Fruit fly (Drosophila melanogaster) Kc167 (cell line): ENCODE results near the gene CG34427.

Experiments
- Myc ChIP-seq: fragments of >200 bp; optimal IDR thresholded peaks from 2 replicates; lab custom pipeline; 2017; ENCODE audit warnings: missing external identifiers
- Sin3A ChIP-seq: fragments of >200 bp; optimal IDR thresholded peaks from 2 replicates; lab custom pipeline; 2018; ENCODE audit warnings: missing external identifiers
- h ChIP-seq: fragments of >200 bp; optimal IDR thresholded peaks from 3 replicates; lab custom pipeline; 2018; ENCODE audit warnings: missing external identifiers
- insv ChIP-seq: fragments of >200 bp; optimal IDR thresholded peaks from 3 replicates; lab custom pipeline; 2018; ENCODE audit warnings: missing external identifiers
- psq ChIP-seq: fragments of >200 bp; optimal IDR thresholded peaks from 2 replicates; lab custom pipeline; 2017; ENCODE audit warnings: missing external identifiers
- ttk ChIP-seq: sonication (Bioruptor generic); optimal IDR thresholded peaks from 2 replicates; lab custom pipeline; 2017; ENCODE audit warnings: missing external identifiers

The CG34427 gene

DNA sequence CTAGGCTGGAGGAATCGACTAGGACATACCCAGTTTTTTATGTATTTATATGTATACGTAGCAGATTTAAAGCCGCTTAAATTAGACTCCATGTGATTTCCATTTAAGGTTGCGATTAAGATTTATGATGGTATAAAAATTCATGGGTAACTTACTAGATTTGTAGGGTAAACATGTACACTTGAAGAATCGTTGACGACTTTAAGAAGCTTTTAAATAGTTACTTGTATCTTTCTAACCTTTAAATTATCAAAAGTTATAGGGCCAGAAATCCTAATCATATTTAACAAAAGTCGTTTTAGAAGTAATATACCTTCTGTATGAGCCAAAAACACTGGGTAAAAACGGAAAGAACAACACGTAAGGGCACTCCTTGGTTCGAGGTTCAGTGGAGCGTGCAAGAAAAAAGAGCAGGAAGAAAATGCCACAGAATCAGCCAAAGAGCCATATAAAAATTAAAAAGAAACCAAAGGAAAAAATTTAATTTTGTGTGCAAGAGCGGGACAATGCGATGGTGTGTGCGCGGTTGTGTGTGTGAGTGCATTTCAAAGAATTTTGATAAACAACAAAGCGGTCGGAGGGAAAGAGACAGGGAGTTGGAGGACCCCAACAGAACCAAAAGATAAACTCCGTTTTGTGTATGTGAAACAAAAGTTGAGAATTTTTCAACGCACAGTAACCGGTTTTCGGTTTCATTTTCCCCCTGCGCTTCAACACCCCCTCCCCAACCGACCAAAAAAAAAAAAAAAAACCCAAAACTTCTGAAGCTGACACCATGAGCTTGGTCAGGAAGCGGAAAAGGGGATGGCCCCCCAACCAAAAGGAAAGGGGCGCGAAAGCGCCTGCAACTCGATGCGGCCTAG, 35.2 kb downstream of the CG34427 start:
- TF ChIP-seq insv (no peak), Myc (no peak), h (no peak), psq (lab: Kevin White, UChicago) (no peak), ttk (no peak), Sin3A (lab: Kevin White, UChicago) (no peak)

DNA sequence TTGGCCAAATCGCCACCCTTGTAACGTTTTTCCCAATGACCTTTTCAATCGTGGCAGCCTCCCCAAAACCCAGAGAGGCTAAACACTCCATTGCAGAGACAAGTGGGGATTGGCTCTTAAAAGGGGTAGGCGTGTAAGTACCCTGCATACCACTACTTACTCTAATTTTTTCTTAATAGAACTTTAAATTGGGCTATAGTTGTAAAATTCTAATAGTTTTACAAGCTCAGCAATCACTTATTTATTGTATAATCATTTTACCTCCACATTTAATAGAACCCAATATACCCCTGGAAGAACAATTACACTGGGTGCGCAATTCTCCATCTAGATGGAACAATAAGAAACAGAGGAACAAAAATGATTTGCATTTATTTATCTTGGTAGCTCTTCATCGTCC, 37.2 kb downstream of the CG34427 start:
- TF ChIP-seq ttk (no peak), h (no peak), insv (no peak), Myc (no peak), Sin3A (lab: Kevin White, UChicago) (no peak), psq (lab: Kevin White, UChicago) (no peak)

DNA sequence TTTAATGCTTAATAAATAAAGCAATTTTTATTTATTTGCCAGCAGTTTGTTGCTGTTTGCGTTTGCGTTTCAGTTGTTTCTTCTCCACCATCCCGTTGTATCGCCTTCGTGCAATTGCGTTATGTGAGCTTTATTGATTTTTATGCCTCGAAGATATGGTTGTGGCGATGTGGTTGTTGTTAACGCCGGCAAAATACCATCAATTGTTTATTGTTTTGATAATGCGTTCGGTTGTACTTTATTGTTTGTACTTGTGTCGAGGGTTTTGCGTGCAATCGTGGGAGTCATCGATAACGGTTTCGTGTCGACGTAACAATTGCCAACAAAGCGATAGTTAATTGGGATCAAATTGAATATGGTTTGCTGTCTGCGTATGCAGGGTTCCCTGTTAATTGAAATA, 37.8 kb downstream of the CG34427 start:
- TF ChIP-seq Myc (no peak), insv (no peak)

DNA sequence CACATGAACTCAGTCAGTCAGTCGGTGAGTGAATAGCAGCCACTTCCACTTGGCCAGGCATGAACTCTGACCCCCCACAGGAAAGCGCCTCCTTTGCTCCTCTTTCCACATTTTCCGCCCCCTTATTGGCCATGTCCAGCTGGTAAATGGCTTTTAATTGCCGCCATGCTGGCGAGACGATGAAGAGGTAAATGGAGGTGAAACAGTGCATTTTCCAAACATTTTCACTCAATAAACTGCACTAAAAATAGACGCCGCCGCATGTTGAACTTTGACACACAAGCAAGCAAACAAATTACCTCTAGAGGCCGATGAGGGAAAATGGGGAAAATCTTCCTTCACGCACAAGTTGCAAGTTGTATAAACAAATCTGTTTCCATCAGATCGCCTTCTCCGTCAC, 45.3 kb downstream of the CG34427 start:
- TF ChIP-seq psq (lab: Kevin White, UChicago) (no peak), Sin3A (lab: Kevin White, UChicago) (no peak), Myc (no peak), h (no peak), insv (no peak), ttk (no peak)

DNA sequence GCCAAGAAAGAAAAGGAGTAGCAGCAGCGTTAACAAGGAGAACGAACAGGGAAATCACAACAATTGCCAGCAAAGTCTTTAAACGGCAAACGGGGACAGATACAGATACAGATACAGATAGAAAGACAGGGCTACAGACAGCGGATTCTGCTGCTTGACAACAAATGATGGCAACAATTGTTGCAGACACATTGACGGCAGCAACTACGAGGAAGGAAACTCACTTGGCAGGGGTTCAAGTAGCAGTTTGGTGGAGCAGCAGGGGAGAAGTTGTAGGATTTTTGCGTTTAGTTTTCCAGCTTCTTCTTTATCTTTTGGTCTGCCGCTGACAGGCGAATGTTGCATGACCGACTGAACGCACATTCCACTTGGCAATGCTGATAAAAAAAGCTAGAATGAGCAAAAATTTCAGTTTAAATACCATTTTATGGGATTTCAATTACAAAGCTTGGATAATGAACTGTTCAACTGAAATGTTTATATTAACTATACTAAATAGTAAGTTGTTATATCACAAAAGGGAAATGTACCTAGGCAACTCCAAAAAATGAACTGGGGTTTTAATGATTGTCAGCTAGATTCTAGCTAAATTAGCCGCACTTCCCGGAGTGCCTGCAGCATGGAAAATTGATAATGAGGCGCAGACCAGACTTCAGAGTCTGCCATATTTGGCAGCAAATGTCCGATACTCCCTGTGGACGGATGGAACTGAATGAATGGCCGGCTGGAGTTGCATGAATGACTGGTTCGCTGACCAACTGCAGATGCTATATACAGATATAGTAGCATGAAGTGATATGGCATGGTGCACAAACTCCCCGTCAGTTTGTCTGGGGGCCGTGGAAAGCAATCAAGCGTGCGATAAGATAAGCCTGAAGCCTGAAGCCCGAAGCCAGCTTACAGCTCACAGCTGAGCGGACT, 46.5 kb downstream of the CG34427 start:
- TF ChIP-seq psq (lab: Kevin White, UChicago) (no peak), insv (no peak), ttk (no peak)

DNA sequence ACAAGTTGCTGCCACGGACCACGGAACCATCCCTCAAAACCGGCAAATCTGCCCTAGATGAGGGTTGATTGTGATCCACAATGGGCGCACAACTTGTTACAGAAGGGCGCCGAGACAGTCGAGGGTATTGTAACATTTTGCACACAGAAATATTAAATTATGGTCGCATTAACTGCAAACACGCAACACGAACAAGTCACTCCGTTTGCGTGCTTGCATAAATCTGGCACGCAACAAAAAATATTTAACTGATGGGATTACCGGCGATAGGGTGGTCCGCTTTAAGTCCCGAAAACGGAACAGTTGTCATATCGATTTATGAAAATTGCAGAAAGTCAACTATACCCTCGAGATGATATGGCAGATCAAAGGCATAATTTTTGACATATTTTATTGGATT, 47.4 kb downstream of the CG34427 start:
- no peak for TF ChIP-seq Sin3A (lab: Kevin White, UChicago)
- no peak for TF ChIP-seq insv
- TF ChIP-seq ttk = no peak

DNA sequence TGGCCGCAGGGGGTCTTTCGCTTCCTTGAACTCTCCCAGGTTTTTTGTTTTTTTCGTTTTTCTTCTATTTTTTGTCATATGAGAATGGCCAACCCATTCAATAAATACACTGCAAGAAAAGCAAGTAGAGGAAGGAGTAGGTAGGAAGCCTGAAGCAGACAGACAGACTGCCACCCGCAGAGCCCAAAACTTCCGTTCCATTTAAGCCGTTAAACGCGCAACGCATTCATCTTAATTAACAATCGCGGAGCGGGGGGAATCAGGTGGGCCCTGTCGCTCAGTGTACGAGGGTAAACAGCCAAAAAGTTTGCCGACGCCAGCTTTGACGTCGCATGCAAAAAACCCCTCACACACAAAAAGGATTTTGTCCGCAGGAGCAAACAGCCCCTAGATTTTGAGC, 48.3 kb downstream of the CG34427 start:
- TF ChIP-seq Myc = no peak
- no peak for TF ChIP-seq Sin3A (lab: Kevin White, UChicago)
- TF ChIP-seq ttk = no peak
- no peak for TF ChIP-seq insv
- no peak for TF ChIP-seq psq (lab: Kevin White, UChicago)
- no peak for TF ChIP-seq h

dm6 chr3L:8853382-8853781, 48.8 kb downstream of the CG34427 start:
- TF ChIP-seq Myc (no peak), Sin3A (lab: Kevin White, UChicago) (no peak), psq (lab: Kevin White, UChicago) (no peak), ttk (no peak), h (no peak), insv (no peak)

dm6 chr3L:8855262-8855661, 50.7 kb downstream of the CG34427 start:
- TF ChIP-seq Myc = no peak
- no peak for TF ChIP-seq psq (lab: Kevin White, UChicago)
- TF ChIP-seq Sin3A (lab: Kevin White, UChicago) = no peak
- TF ChIP-seq h = no peak
- no peak for TF ChIP-seq insv
- TF ChIP-seq ttk = no peak
